Fruit fly (Drosophila melanogaster) whole organism, prepupa: ENCODE data around the gene CG9029.
A peak's percentile ranks its signal among the peaks of the same experiment; 100 is the strongest.

Experiments
- Blimp-1 ChIP-seq: fragments of 200-800 bp; sonication (Bioruptor generic); optimal IDR thresholded peaks from 3 replicates; lab custom pipeline; 2017; ENCODE audit warnings: missing biosample characterization, missing genetic modification characterization, mild to moderate bottlenecking, moderate library complexity, missing genetic modification reagents
- CG10631 ChIP-seq: fragments of 200-800 bp; sonication (Bioruptor generic); optimal IDR thresholded peaks from 2 replicates; lab custom pipeline; 2016; ENCODE audit warnings: missing biosample characterization, missing genetic modification characterization
- CG11294 ChIP-seq: fragments of 200-800 bp; sonication (Bioruptor generic); IDR thresholded peaks from 2 replicates; pipeline ENCODE4 v1.3.6; 2022; ENCODE audit warnings: missing biosample characterization, missing genetic modification characterization
- CG11762 ChIP-seq: fragments of 200-800 bp; sonication (Bioruptor generic); optimal IDR thresholded peaks from 3 replicates; lab custom pipeline; 2016; ENCODE audit warnings: missing biosample characterization, missing genetic modification characterization; ENCODE audit not compliant: insufficient read depth
- CG11902 ChIP-seq: fragments of 200-800 bp; sonication (Bioruptor generic); optimal IDR thresholded peaks from 3 replicates; lab custom pipeline; 2016; ENCODE audit warnings: missing biosample characterization, missing genetic modification characterization
- CG15336 ChIP-seq: fragments of 200-800 bp; sonication (Bioruptor generic); IDR thresholded peaks from 2 replicates; pipeline ENCODE4 v1.3.6; 2022; ENCODE audit warnings: missing biosample characterization, missing genetic modification characterization
- CG16779 ChIP-seq: fragments of 200-800 bp; sonication (Bioruptor generic); optimal IDR thresholded peaks from 3 replicates; lab custom pipeline; 2017; ENCODE audit warnings: missing biosample characterization, mild to moderate bottlenecking, missing genetic modification characterization
- CG32006 ChIP-seq: fragments of 200-800 bp; sonication (Bioruptor generic); optimal IDR thresholded peaks from 3 replicates; lab custom pipeline; 2017; ENCODE audit warnings: missing biosample characterization, mild to moderate bottlenecking, missing genetic modification characterization
- CG34406 ChIP-seq: fragments of 200-800 bp; sonication (Bioruptor generic); optimal IDR thresholded peaks from 3 replicates; lab custom pipeline; 2016; ENCODE audit warnings: missing biosample characterization, missing genetic modification characterization
- CG3919 ChIP-seq: fragments of 200-800 bp; sonication (Bioruptor generic); optimal IDR thresholded peaks from 3 replicates; lab custom pipeline; 2016; ENCODE audit warnings: missing biosample characterization, missing genetic modification characterization
- CG6276 ChIP-seq: fragments of 200-800 bp; sonication (Bioruptor generic); optimal IDR thresholded peaks from 2 replicates; lab custom pipeline; 2017; ENCODE audit warnings: missing biosample characterization, mild to moderate bottlenecking, missing genetic modification characterization
- CG6808 ChIP-seq: fragments of 200-800 bp; sonication (Bioruptor generic); optimal IDR thresholded peaks from 3 replicates; lab custom pipeline; 2017; ENCODE audit warnings: missing biosample characterization, missing genetic modification characterization, mild to moderate bottlenecking, moderate library complexity, missing genetic modification reagents
- CG6854 ChIP-seq: fragments of 200-800 bp; sonication (Bioruptor generic); optimal IDR thresholded peaks from 2 replicates; lab custom pipeline; 2017; ENCODE audit warnings: missing biosample characterization, mild to moderate bottlenecking, missing genetic modification characterization
- CG7368 ChIP-seq: fragments of 200-800 bp; sonication (Bioruptor generic); optimal IDR thresholded peaks from 3 replicates; lab custom pipeline; 2016; ENCODE audit warnings: missing biosample characterization, missing genetic modification characterization
- CG8119 ChIP-seq: fragments of 200-800 bp; sonication (Bioruptor generic); IDR thresholded peaks from 3 replicates; pipeline ENCODE4 v1.3.6; 2022; ENCODE audit warnings: missing biosample characterization, missing genetic modification characterization
- CG8319 ChIP-seq: fragments of 200-800 bp; sonication (Bioruptor generic); optimal IDR thresholded peaks from 3 replicates; lab custom pipeline; 2016; ENCODE audit warnings: missing biosample characterization, missing genetic modification characterization
- CG9139 ChIP-seq: fragments of 200-800 bp; sonication (Bioruptor generic); optimal IDR thresholded peaks from 3 replicates; lab custom pipeline; 2017; ENCODE audit warnings: missing biosample characterization, mild to moderate bottlenecking, missing genetic modification characterization
- Eip75B ChIP-seq: fragments of 200-800 bp; sonication (Bioruptor generic); optimal IDR thresholded peaks from 3 replicates; lab custom pipeline; 2016; ENCODE audit warnings: missing biosample characterization, missing genetic modification characterization
- Eip78C ChIP-seq: fragments of 200-800 bp; sonication (Bioruptor generic); peaks from one replicate; lab custom pipeline; 2016; ENCODE audit warnings: missing biosample characterization, missing genetic modification characterization
- Ets21C ChIP-seq: fragments of 200-800 bp; sonication (Bioruptor generic); optimal IDR thresholded peaks from 3 replicates; lab custom pipeline; 2016; ENCODE audit warnings: missing biosample characterization, missing genetic modification characterization
- Hr38 ChIP-seq: sonication (Bioruptor generic); optimal IDR thresholded peaks from 2 replicates; lab custom pipeline; 2016; ENCODE audit warnings: missing biosample characterization, missing genetic modification characterization
- Hr39 ChIP-seq: fragments of 200-800 bp; sonication (Bioruptor generic); optimal IDR thresholded peaks from 2 replicates; lab custom pipeline; 2016; ENCODE audit warnings: missing biosample characterization, missing genetic modification characterization
- Hr4 ChIP-seq: fragments of 200-800 bp; sonication (Bioruptor generic); optimal IDR thresholded peaks from 3 replicates; lab custom pipeline; 2016; ENCODE audit warnings: missing biosample characterization, missing genetic modification characterization
- Lpt ChIP-seq: fragments of 200-800 bp; sonication (Bioruptor generic); optimal IDR thresholded peaks from 3 replicates; lab custom pipeline; 2016; ENCODE audit warnings: missing biosample characterization, missing genetic modification characterization
- OdsH ChIP-seq: fragments of 200-800 bp; sonication (Bioruptor generic); optimal IDR thresholded peaks from 3 replicates; lab custom pipeline; 2016; ENCODE audit warnings: missing biosample characterization, missing genetic modification characterization
- Smox ChIP-seq: fragments of 200-800 bp; sonication (Bioruptor generic); optimal IDR thresholded peaks from 3 replicates; lab custom pipeline; 2016; ENCODE audit warnings: missing biosample characterization, missing genetic modification characterization
- Sox102F ChIP-seq: fragments of 200-800 bp; sonication (Bioruptor generic); optimal IDR thresholded peaks from 2 replicates; lab custom pipeline; 2016; ENCODE audit warnings: missing biosample characterization, mild to moderate bottlenecking, missing genetic modification characterization
- Sox15 ChIP-seq: fragments of 200-800 bp; sonication (Bioruptor generic); optimal IDR thresholded peaks from 3 replicates; lab custom pipeline; 2016; ENCODE audit warnings: missing biosample characterization, missing genetic modification characterization
- achi ChIP-seq: fragments of 200-800 bp; sonication (Bioruptor generic); optimal IDR thresholded peaks from 3 replicates; lab custom pipeline; 2016; ENCODE audit warnings: missing biosample characterization, missing genetic modification characterization
- cyc ChIP-seq: fragments of 200-800 bp; sonication (Bioruptor generic); optimal IDR thresholded peaks from 3 replicates; lab custom pipeline; 2016; ENCODE audit warnings: missing biosample characterization, missing genetic modification characterization
- dac ChIP-seq: fragments of 200-800 bp; sonication (Bioruptor generic); optimal IDR thresholded peaks from 2 replicates; lab custom pipeline; 2017; ENCODE audit warnings: missing biosample characterization, mild to moderate bottlenecking, missing genetic modification characterization
- dsx ChIP-seq: fragments of 200-800 bp; optimal IDR thresholded peaks from 3 replicates; lab custom pipeline; 2019; ENCODE audit warnings: missing biosample characterization, mild to moderate bottlenecking, missing genetic modification characterization, moderate library complexity; ENCODE audit not compliant: poor library complexity, severe bottlenecking
- eg ChIP-seq: fragments of 200-800 bp; sonication (Bioruptor generic); IDR thresholded peaks from 3 replicates; pipeline ENCODE4 v1.3.6; 2022; ENCODE audit warnings: missing biosample characterization, missing genetic modification characterization
- esn ChIP-seq: fragments of 200-800 bp; sonication (Bioruptor generic); optimal IDR thresholded peaks from 2 replicates; lab custom pipeline; 2016; ENCODE audit warnings: missing biosample characterization, mild to moderate bottlenecking, missing genetic modification characterization, moderate library complexity
- fd59A ChIP-seq: fragments of 200-800 bp; sonication (Bioruptor generic); optimal IDR thresholded peaks from 2 replicates; lab custom pipeline; 2017; ENCODE audit warnings: missing biosample characterization, mild to moderate bottlenecking, missing genetic modification characterization, missing genetic modification reagents
- fkh ChIP-seq: fragments of 200-800 bp; sonication (Bioruptor generic); optimal IDR thresholded peaks from 3 replicates; lab custom pipeline; 2017; ENCODE audit warnings: missing biosample characterization, mild to moderate bottlenecking, missing genetic modification characterization, moderate library complexity
- lz ChIP-seq: fragments of 200-800 bp; sonication (Bioruptor generic); optimal IDR thresholded peaks from 3 replicates; lab custom pipeline; 2016; ENCODE audit warnings: missing biosample characterization, missing genetic modification characterization
- net ChIP-seq: fragments of 200-800 bp; sonication (Bioruptor generic); optimal IDR thresholded peaks from 3 replicates; lab custom pipeline; 2016; ENCODE audit warnings: missing biosample characterization, missing genetic modification characterization
- pdm3 ChIP-seq: fragments of 200-800 bp; sonication (Bioruptor generic); optimal IDR thresholded peaks from 3 replicates; lab custom pipeline; 2016; ENCODE audit warnings: missing biosample characterization, missing genetic modification characterization
- salr ChIP-seq, 2 experiments: fragments of 200-800 bp; sonication (Bioruptor generic); optimal IDR thresholded peaks; 3 replicates each; lab custom pipeline; 2016 to 2018; ENCODE audit warnings: missing biosample characterization in 2 of 2, missing genetic modification characterization in 2 of 2, mild to moderate bottlenecking in 1 of 2
- spab ChIP-seq: fragments of 200-800 bp; sonication (Bioruptor generic); optimal IDR thresholded peaks from 2 replicates; lab custom pipeline; 2017; ENCODE audit warnings: missing biosample characterization, mild to moderate bottlenecking, missing genetic modification characterization, missing genetic modification reagents
- ss ChIP-seq, 2 experiments: fragments of 200-800 bp; sonication (Bioruptor generic); optimal IDR thresholded peaks; 2 replicates in 1 of 2; 3 replicates in 1 of 2; lab custom pipeline; 2017 to 2018; ENCODE audit warnings: mild to moderate bottlenecking in 2 of 2, missing biosample characterization in 2 of 2, missing genetic modification characterization in 2 of 2, moderate library complexity in 1 of 2
- svp ChIP-seq: fragments of 200-800 bp; sonication (Bioruptor generic); peaks from one replicate; lab custom pipeline; 2016; ENCODE audit warnings: missing biosample characterization, missing genetic modification characterization
- vri ChIP-seq: fragments of 200-800 bp; sonication (Bioruptor generic); optimal IDR thresholded peaks from 3 replicates; lab custom pipeline; 2016; ENCODE audit warnings: missing biosample characterization, mild to moderate bottlenecking, missing genetic modification characterization

Gene CG9029

DNA sequence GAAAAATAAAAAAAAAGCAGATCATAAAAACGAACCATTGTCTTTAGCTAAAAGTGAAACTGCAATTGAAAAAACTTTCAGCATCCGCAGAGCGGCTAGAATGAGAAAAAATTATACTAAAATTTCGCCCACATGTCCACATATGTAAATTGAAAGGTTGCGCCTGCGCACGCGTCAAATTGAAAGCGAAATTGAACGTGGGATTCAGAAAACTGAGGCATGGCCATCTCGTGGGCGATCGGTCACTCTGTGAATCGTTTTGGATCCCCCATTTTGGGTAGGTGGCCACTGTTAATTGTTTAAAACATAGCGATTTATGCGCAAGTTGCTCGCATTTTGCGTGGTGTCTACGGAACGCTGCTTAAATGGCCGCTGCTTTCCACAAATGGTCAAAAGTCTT lies 8.7 kb downstream of the CG9029 start:
- TF ChIP-seq CG6854 (GFP tag; lab: Kevin White, UChicago) (no peak), CG10631 (GFP tag; lab: Kevin White, UChicago) (no peak), CG6808 (GFP tag; lab: Kevin White, UChicago) (no peak), net (GFP tag; lab: Kevin White, UChicago) (no peak), salr (GFP tag; optimal IDR thresholded peaks at IDR 0.05; lab: Kevin White, UChicago) (no peak), Eip75B (GFP tag; lab: Kevin White, UChicago) (no peak), spab (GFP tag; lab: Kevin White, UChicago) (no peak), dac (GFP tag; lab: Kevin White, UChicago) (no peak), CG8119 (GFP tag; lab: Robert Waterston, UW) (no peak), dsx (no peak), achi (GFP tag; lab: Kevin White, UChicago) (no peak), Blimp-1 (GFP tag; lab: Kevin White, UChicago) (no peak), vri (GFP tag; lab: Kevin White, UChicago) (no peak), CG6276 (GFP tag; lab: Kevin White, UChicago) (no peak), CG16779 (no peak)

DNA sequence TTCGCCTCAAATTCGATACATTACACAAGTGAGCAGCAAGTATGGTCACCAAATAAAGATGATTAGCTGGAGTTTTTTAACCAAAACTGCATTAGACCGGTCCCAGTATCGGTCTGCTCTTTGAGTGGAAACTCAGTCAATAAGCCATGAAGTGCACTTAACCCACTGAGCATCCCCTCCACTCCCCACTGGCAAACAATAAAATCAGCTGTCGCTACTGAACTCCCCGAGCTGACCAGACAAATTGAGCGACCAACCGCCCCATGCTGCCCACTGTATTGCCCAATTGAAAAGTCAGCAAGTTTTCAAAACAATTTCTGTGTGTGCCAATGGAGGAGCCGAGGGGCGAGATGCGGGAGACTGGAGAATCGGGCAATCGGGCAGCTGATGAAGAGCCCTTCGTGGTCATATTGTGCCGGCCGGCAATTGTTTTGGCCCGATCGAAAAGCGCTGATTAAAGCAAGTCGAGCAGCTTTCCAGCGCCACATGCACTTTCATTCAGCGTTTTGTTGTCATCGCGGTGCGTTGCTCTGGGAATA lies 13.4 kb downstream of the CG9029 start:
- TF ChIP-seq fd59A, result no peak
- no peak for TF ChIP-seq CG3919 (GFP tag; lab: Kevin White, UChicago)
- TF ChIP-seq Eip78C (GFP tag; lab: Kevin White, UChicago), result peak; percentile 23
- TF ChIP-seq CG8319 (GFP tag; lab: Kevin White, UChicago), result no peak
- peak; percentile 11 for TF ChIP-seq Blimp-1 (GFP tag; lab: Kevin White, UChicago)
- TF ChIP-seq CG7368 (GFP tag; lab: Kevin White, UChicago), result no peak
- no peak for TF ChIP-seq CG34406 (GFP tag; lab: Kevin White, UChicago)
- TF ChIP-seq Sox102F (GFP tag; lab: Kevin White, UChicago), result no peak

DNA sequence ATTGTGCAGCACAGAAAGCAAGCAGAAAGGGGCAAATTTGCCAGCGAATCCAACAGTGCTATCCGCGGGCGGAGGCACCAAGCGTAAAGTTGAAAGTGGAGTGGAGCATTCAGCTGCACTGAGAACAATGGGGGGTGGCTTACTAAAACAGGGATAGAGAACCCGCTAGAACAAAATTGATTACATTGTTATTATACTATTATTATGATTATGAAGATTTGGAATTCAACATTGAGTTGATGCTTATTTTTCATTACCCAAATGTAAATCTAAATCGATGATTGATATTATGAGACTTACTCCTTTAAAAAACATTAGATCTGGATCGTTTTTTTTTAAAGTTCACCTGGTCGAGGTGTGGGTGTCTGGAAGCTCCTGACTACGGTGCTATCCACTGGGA lies 15.8 kb downstream of the CG9029 start:
- TF ChIP-seq CG9139 (GFP tag; lab: Kevin White, UChicago), result no peak
- no peak for TF ChIP-seq Blimp-1 (GFP tag; lab: Kevin White, UChicago)
- no peak for TF ChIP-seq dac (GFP tag; lab: Kevin White, UChicago)
- peak; percentile 39; the same call in 1 of the 3 replicates for TF ChIP-seq eg (GFP tag; lab: Robert Waterston, UW)
- peak; percentile 12 for TF ChIP-seq Hr4 (GFP tag; lab: Kevin White, UChicago)
- TF ChIP-seq net (GFP tag; lab: Kevin White, UChicago), result no peak
- no peak for TF ChIP-seq CG6854 (GFP tag; lab: Kevin White, UChicago)
- no peak for TF ChIP-seq Hr38 (GFP tag; lab: Kevin White, UChicago)
- TF ChIP-seq svp (GFP tag; lab: Kevin White, UChicago), result no peak
- no peak for TF ChIP-seq Ets21C (GFP tag; lab: Kevin White, UChicago)
- no peak for TF ChIP-seq CG11902 (GFP tag; lab: Kevin White, UChicago)
- TF ChIP-seq CG15336 (GFP tag; lab: Robert Waterston, UW), result peak; percentile 37
- no peak for TF ChIP-seq dsx
- TF ChIP-seq cyc (GFP tag; lab: Kevin White, UChicago), result no peak
- no peak for TF ChIP-seq CG16779
- TF ChIP-seq pdm3 (GFP tag; lab: Kevin White, UChicago), result peak; percentile 2
- TF ChIP-seq CG3919 (GFP tag; lab: Kevin White, UChicago), result peak; percentile 19
- TF ChIP-seq salr (GFP tag; optimal IDR thresholded peaks at IDR 0.05; lab: Kevin White, UChicago), result peak in 1 of 2 experiments; percentile 4
- TF ChIP-seq CG11762 (GFP tag; lab: Kevin White, UChicago), result no peak
- TF ChIP-seq Sox15 (GFP tag; lab: Kevin White, UChicago), result no peak
- no peak for TF ChIP-seq ss (GFP tag; optimal IDR thresholded peaks at IDR 0.05; lab: Kevin White, UChicago)
- TF ChIP-seq CG6808 (GFP tag; lab: Kevin White, UChicago), result no peak
- TF ChIP-seq lz, result no peak
- no peak for TF ChIP-seq CG10631 (GFP tag; lab: Kevin White, UChicago)
- TF ChIP-seq CG6276 (GFP tag; lab: Kevin White, UChicago), result peak; percentile 22
- TF ChIP-seq OdsH, result no peak
- TF ChIP-seq CG8119 (GFP tag; lab: Robert Waterston, UW), result peak; percentile 35; the same call in 1 of the 3 replicates
- TF ChIP-seq Lpt, result no peak
- no peak for TF ChIP-seq CG11294 (GFP tag; lab: Robert Waterston, UW)
- TF ChIP-seq esn, result no peak
- TF ChIP-seq Sox102F (GFP tag; lab: Kevin White, UChicago), result no peak
- no peak for TF ChIP-seq vri (GFP tag; lab: Kevin White, UChicago)
- no peak for TF ChIP-seq fkh
- no peak for TF ChIP-seq Hr39 (GFP tag; lab: Kevin White, UChicago)
- no peak for TF ChIP-seq Smox
- no peak for TF ChIP-seq CG34406 (GFP tag; lab: Kevin White, UChicago)
- TF ChIP-seq CG32006 (GFP tag; lab: Kevin White, UChicago), result peak; percentile 54
- TF ChIP-seq CG8319 (GFP tag; lab: Kevin White, UChicago), result no peak
- peak; percentile 23 for TF ChIP-seq achi (GFP tag; lab: Kevin White, UChicago)
